Fruit fly (Drosophila melanogaster): ENCODE measurements around the gene noi.
A peak's percentile ranks its signal among the peaks of the same experiment; 100 is the strongest.

Gene noi

DNA sequence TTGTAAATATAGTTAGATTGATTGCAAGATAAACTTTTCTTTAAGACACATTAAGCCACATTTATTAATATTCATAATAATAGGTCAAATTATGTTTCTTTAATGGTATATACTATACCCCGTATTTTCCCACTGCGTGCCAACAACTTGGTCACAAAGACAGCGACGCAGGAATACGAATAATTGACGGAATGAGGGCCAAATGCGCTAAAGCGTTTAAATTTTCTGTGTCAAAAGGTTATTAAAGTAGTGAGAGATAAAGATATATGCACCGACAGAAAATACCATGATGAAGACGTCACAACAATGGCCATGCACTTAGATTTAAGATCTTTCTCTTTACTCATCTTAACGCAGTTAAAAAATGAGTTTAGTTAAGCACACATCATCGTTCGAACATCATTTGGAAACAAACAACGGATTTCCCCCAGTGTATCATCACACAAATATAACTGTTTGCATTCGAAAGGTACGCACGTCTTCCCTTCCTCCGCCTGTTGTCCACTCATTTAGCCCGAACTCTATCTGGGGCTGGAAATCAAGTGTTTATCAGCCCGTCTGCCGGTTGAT lies 29.2 kb upstream of the noi start (continued):
- peak; percentile 40 for TF ChIP-seq CG10654 (GFP tag; optimal IDR thresholded peaks at IDR 0.05)
- TF ChIP-seq wek (GFP tag; optimal IDR thresholded peaks at IDR 0.05) = peak; percentile 29
- peak; percentile 81 for TF ChIP-seq vvl (GFP tag; IDR thresholded peaks at IDR 0.05)
- TF ChIP-seq sug (tag; optimal IDR thresholded peaks at IDR 0.05) = peak; percentile 13
- peak; percentile 76 for TF ChIP-seq CG9437 (GFP tag; optimal IDR thresholded peaks at IDR 0.05)
- TF ChIP-seq CG6765 (GFP tag; optimal IDR thresholded peaks at IDR 0.05) = no peak
- TF ChIP-seq ewg (GFP tag; optimal IDR thresholded peaks at IDR 0.05) = peak; percentile 49
- TF ChIP-seq Hr3 (GFP tag; optimal IDR thresholded peaks at IDR 0.05) = peak; percentile 68
- TF ChIP-seq sim (GFP tag; IDR thresholded peaks at IDR 0.05) = no peak
- no peak for TF ChIP-seq Hey (tag; optimal IDR thresholded peaks at IDR 0.05)
- TF ChIP-seq Oaz (GFP tag; IDR thresholded peaks at IDR 0.05) = no peak
- TF ChIP-seq D19A (tag; optimal IDR thresholded peaks at IDR 0.05) = peak; percentile 61
- TF ChIP-seq CkIIα-i1 (GFP tag; IDR thresholded peaks at IDR 0.05) = no peak
- peak; percentile 48 for TF ChIP-seq scrt (GFP tag; optimal IDR thresholded peaks at IDR 0.05)
- TF ChIP-seq ham (GFP tag; IDR thresholded peaks at IDR 0.05) = no peak
- TF ChIP-seq Scr (GFP tag; IDR thresholded peaks at IDR 0.05; ENCODE audit: partially characterized antibody) = no peak
- TF ChIP-seq grau (tag; optimal IDR thresholded peaks at IDR 0.05) = peak; percentile 54
- TF ChIP-seq fd102C (GFP tag; optimal IDR thresholded peaks at IDR 0.05) = no peak
- TF ChIP-seq Hmr (GFP tag; optimal IDR thresholded peaks at IDR 0.05) = peak; percentile 59
- peak; percentile 31 for TF ChIP-seq Nf-YC (tag; optimal IDR thresholded peaks at IDR 0.05)
- TF ChIP-seq Xrp1 (GFP tag; IDR thresholded peaks at IDR 0.05) = peak; percentile 59
- TF ChIP-seq CG11504 (tag; optimal IDR thresholded peaks at IDR 0.05) = peak; percentile 83
- TF ChIP-seq CG9215 (GFP tag; IDR thresholded peaks at IDR 0.05) = no peak
- TF ChIP-seq CG12744 (GFP tag; optimal IDR thresholded peaks at IDR 0.05) = no peak
- TF ChIP-seq Bteb2 (GFP tag; optimal IDR thresholded peaks at IDR 0.05) = no peak
- TF ChIP-seq slou (GFP tag; optimal IDR thresholded peaks at IDR 0.05) = peak; percentile 41
- peak; percentile 73 for TF ChIP-seq CG12104 (GFP tag; optimal IDR thresholded peaks at IDR 0.05)
- TF ChIP-seq Awh (GFP tag; IDR thresholded peaks at IDR 0.05) = peak; percentile 64; the same call in 1 of the 2 replicates
- TF ChIP-seq Blimp-1 (GFP tag; optimal IDR thresholded peaks at IDR 0.05) = no peak
- TF ChIP-seq oc (tag; optimal IDR thresholded peaks at IDR 0.05) = peak; percentile 80
- TF ChIP-seq CG6654 (GFP tag; optimal IDR thresholded peaks at IDR 0.05) = peak; percentile 38
- TF ChIP-seq gcm2 (GFP tag; optimal IDR thresholded peaks at IDR 0.05) = peak; percentile 64
- peak; percentile 18 for TF ChIP-seq exex (tag; optimal IDR thresholded peaks at IDR 0.05)
- peak; percentile 61 for TF ChIP-seq CG8281 (tag; optimal IDR thresholded peaks at IDR 0.05)
- peak; percentile 43 to 70 for TF ChIP-seq Pdp1 (GFP tag; optimal IDR thresholded peaks at IDR 0.05)
- no peak for TF ChIP-seq ro (GFP tag; IDR thresholded peaks at IDR 0.05)
- no peak for TF ChIP-seq schlank (tag; optimal IDR thresholded peaks at IDR 0.05)
- TF ChIP-seq ash1 (GFP tag; optimal IDR thresholded peaks at IDR 0.05) = no peak
- peak; percentile 56 for TF ChIP-seq CG12236 (GFP tag; optimal IDR thresholded peaks at IDR 0.05)
- peak; percentile 58 for TF ChIP-seq CG15269 (tag; optimal IDR thresholded peaks at IDR 0.05)
- no peak for TF ChIP-seq CG10543 (GFP tag; optimal IDR thresholded peaks at IDR 0.05)
- TF ChIP-seq Lhr (GFP tag; optimal IDR thresholded peaks at IDR 0.05) = no peak
- no peak for TF ChIP-seq h (optimal IDR thresholded peaks at IDR 0.05)
- 0 out of 2 replicates have a peak, but pooled peaks have one; percentile 9 for TF ChIP-seq gsb (GFP tag; IDR thresholded peaks at IDR 0.05)
- no peak for TF ChIP-seq Lpt (GFP tag; optimal IDR thresholded peaks at IDR 0.05)
- no peak for TF ChIP-seq inv (GFP tag; IDR thresholded peaks at IDR 0.05; ENCODE audit: partially characterized antibody)
- TF ChIP-seq Doc3 (GFP tag; IDR thresholded peaks at IDR 0.05; ENCODE audit: partially characterized antibody) = no peak
- no peak for TF ChIP-seq trh (GFP tag; optimal IDR thresholded peaks at IDR 0.05)
- TF ChIP-seq sisA (GFP tag; IDR thresholded peaks at IDR 0.05) = peak; percentile 78
- peak; percentile 6 for TF ChIP-seq CG12942 (GFP tag; optimal IDR thresholded peaks at IDR 0.05)

All from whole organism, embryonic.